Worm (Caenorhabditis elegans): Measurements from ENCODE around the gene T22B2.3.

ce11 chrX:3937483-3937882 is 20.4 kb downstream of the T22B2.3 start:
- TF ChIP-seq T26A5.8 (tag; optimal IDR thresholded peaks at IDR 0.05): no peak
- no peak for TF ChIP-seq pha-4 (tag; optimal IDR thresholded peaks at IDR 0.05)
- no peak for TF ChIP-seq ama-1 (optimal IDR thresholded peaks at IDR 0.05)
- TF ChIP-seq ama-1 (GFP tag; optimal IDR thresholded peaks at IDR 0.05): no peak
- no peak for TF ChIP-seq repo-1 (tag; optimal IDR thresholded peaks at IDR 0.05)
- TF ChIP-seq unc-130 (GFP tag; optimal IDR thresholded peaks at IDR 0.05): no peak
- no peak for TF ChIP-seq nfyb-1 (GFP tag; IDR thresholded peaks at IDR 0.05)
- TF ChIP-seq ceh-58 (GFP tag; IDR thresholded peaks at IDR 0.05): no peak
- TF ChIP-seq madf-10 (tag; optimal IDR thresholded peaks at IDR 0.05): no peak

Data from whole organism, young adult.